Worm (Caenorhabditis elegans) whole organism, L3 larva: ENCODE data around the gene pgm-2.

Source experiments
- R02D3.7 ChIP-seq: fragments of 150-350 bp; optimal IDR thresholded peaks from 2 replicates; lab custom pipeline; 2014; ENCODE audit warnings: missing biosample characterization, missing genetic modification characterization
- ZK546.5 ChIP-seq: sonication (generic microtip); optimal IDR thresholded peaks from 2 replicates; lab custom pipeline; 2017; ENCODE audit warnings: missing biosample characterization, missing genetic modification characterization
- aly-2 ChIP-seq: fragments of 150-350 bp; optimal IDR thresholded peaks from 2 replicates; lab custom pipeline; 2014; ENCODE audit warnings: missing biosample characterization, missing genetic modification characterization
- ama-1 ChIP-seq: fragments of 150-350 bp; optimal IDR thresholded peaks from 2 replicates; lab custom pipeline; 2018
- ceh-16 ChIP-seq: sonication (generic microtip); optimal IDR thresholded peaks from 2 replicates; lab custom pipeline; 2017; ENCODE audit warnings: missing biosample characterization, missing genetic modification characterization
- ceh-28 ChIP-seq: fragments of 150-350 bp; optimal IDR thresholded peaks from 2 replicates; lab custom pipeline; 2014; ENCODE audit warnings: missing biosample characterization, missing genetic modification reagents, missing genetic modification characterization
- ceh-82 ChIP-seq: fragments of 150-350 bp; optimal IDR thresholded peaks from 2 replicates; lab custom pipeline; 2014; ENCODE audit warnings: missing biosample characterization, missing genetic modification characterization
- ceh-9 ChIP-seq: sonication (generic microtip); optimal IDR thresholded peaks from 2 replicates; lab custom pipeline; 2018; ENCODE audit warnings: missing biosample characterization, missing genetic modification characterization
- daf-12 ChIP-seq: fragments of 150-350 bp; optimal IDR thresholded peaks from 2 replicates; lab custom pipeline; 2014; ENCODE audit warnings: missing biosample characterization, missing genetic modification reagents, missing genetic modification characterization
- egl-27 ChIP-seq: sonication (generic microtip); optimal IDR thresholded peaks from 4 replicates; lab custom pipeline; 2017; ENCODE audit warnings: missing biosample characterization, missing genetic modification reagents, missing genetic modification characterization
- egl-5 ChIP-seq: fragments of 150-350 bp; optimal IDR thresholded peaks from 2 replicates; lab custom pipeline; 2017; ENCODE audit warnings: missing biosample characterization, missing genetic modification reagents, missing genetic modification characterization, inconsistent platforms
- elt-1 ChIP-seq: fragments of 150-350 bp; optimal IDR thresholded peaks from 2 replicates; lab custom pipeline; 2014; ENCODE audit warnings: missing biosample characterization, missing genetic modification characterization
- elt-2 ChIP-seq: sonication (generic microtip); optimal IDR thresholded peaks from 2 replicates; lab custom pipeline; 2016; ENCODE audit warnings: missing genetic modification reagents, mild to moderate bottlenecking, missing genetic modification characterization, missing compliant biosample characterization
- elt-3 ChIP-seq, 3 experiments: fragments of 150-350 bp in 1 of 3; sonication (generic microtip) in 2 of 3; optimal IDR thresholded peaks; 2 replicates in 2 of 3; 4 replicates in 1 of 3; lab custom pipeline; 2014 to 2017; ENCODE audit warnings: missing biosample characterization in 3 of 3, missing genetic modification characterization in 3 of 3
- eor-1 ChIP-seq, 2 experiments: fragments of 150-350 bp; optimal IDR thresholded peaks; 2 replicates each; lab custom pipeline; 2014 to 2018; ENCODE audit warnings: missing biosample characterization in 2 of 2, missing genetic modification characterization in 2 of 2
- fkh-10 ChIP-seq: sonication (generic microtip); optimal IDR thresholded peaks from 2 replicates; lab custom pipeline; 2017; ENCODE audit warnings: missing biosample characterization, missing genetic modification reagents, missing genetic modification characterization
- fkh-2 ChIP-seq: fragments of 150-350 bp; optimal IDR thresholded peaks from 2 replicates; lab custom pipeline; 2014; ENCODE audit warnings: missing biosample characterization, missing genetic modification reagents, missing genetic modification characterization
- fos-1 ChIP-seq: fragments of 150-350 bp; optimal IDR thresholded peaks from 2 replicates; lab custom pipeline; 2014; ENCODE audit warnings: missing biosample characterization, missing genetic modification characterization
- hmg-11 ChIP-seq: sonication (generic microtip); optimal IDR thresholded peaks from 2 replicates; lab custom pipeline; 2016; ENCODE audit warnings: missing genetic modification characterization, missing compliant biosample characterization
- jun-1 ChIP-seq: fragments of 150-350 bp; optimal IDR thresholded peaks from 2 replicates; lab custom pipeline; 2014; ENCODE audit warnings: missing biosample characterization, missing genetic modification reagents, missing genetic modification characterization
- lin-15B ChIP-seq: fragments of 150-350 bp; optimal IDR thresholded peaks from 2 replicates; lab custom pipeline; 2014; ENCODE audit warnings: missing biosample characterization, missing genetic modification characterization
- lin-39 ChIP-seq: fragments of 150-350 bp; optimal IDR thresholded peaks from 2 replicates; lab custom pipeline; 2018; ENCODE audit warnings: missing biosample characterization, missing genetic modification reagents, missing genetic modification characterization
- lsy-12 ChIP-seq: sonication (generic microtip); optimal IDR thresholded peaks from 2 replicates; lab custom pipeline; 2016; ENCODE audit warnings: mild to moderate bottlenecking, missing genetic modification characterization, missing compliant biosample characterization
- mdl-1 ChIP-seq: fragments of 150-350 bp; optimal IDR thresholded peaks from 2 replicates; lab custom pipeline; 2014; ENCODE audit warnings: missing biosample characterization, missing genetic modification characterization
- mml-1 ChIP-seq: fragments of 150-350 bp; sonication (generic microtip); optimal IDR thresholded peaks from 3 replicates; lab custom pipeline; 2014; ENCODE audit warnings: missing biosample characterization, missing genetic modification characterization
- nfya-1 ChIP-seq: sonication (generic microtip); optimal IDR thresholded peaks from 2 replicates; lab custom pipeline; 2017; ENCODE audit warnings: missing genetic modification characterization, mild to moderate bottlenecking, missing compliant biosample characterization, antibody characterized with exemption, moderate library complexity; ENCODE audit not compliant: insufficient read depth
- nhr-11 ChIP-seq: fragments of 150-350 bp; optimal IDR thresholded peaks from 2 replicates; lab custom pipeline; 2014; ENCODE audit warnings: missing biosample characterization, missing genetic modification characterization
- nhr-12 ChIP-seq: fragments of 150-350 bp; optimal IDR thresholded peaks from 2 replicates; lab custom pipeline; 2014; ENCODE audit warnings: missing biosample characterization, missing genetic modification characterization
- nhr-23 ChIP-seq: fragments of 150-350 bp; optimal IDR thresholded peaks from 2 replicates; lab custom pipeline; 2014; ENCODE audit warnings: missing biosample characterization, missing genetic modification reagents, missing genetic modification characterization
- nhr-237 ChIP-seq: fragments of 150-350 bp; optimal IDR thresholded peaks from 2 replicates; lab custom pipeline; 2014; ENCODE audit warnings: missing biosample characterization, missing genetic modification characterization
- nhr-25 ChIP-seq: sonication (generic microtip); optimal IDR thresholded peaks from 2 replicates; lab custom pipeline; 2017; ENCODE audit warnings: missing biosample characterization, missing genetic modification characterization
- nhr-28 ChIP-seq: fragments of 150-350 bp; optimal IDR thresholded peaks from 2 replicates; lab custom pipeline; 2014; ENCODE audit warnings: missing biosample characterization, missing genetic modification characterization
- nhr-43 ChIP-seq: sonication (generic microtip); optimal IDR thresholded peaks from 2 replicates; lab custom pipeline; 2016; ENCODE audit warnings: mild to moderate bottlenecking, missing genetic modification characterization, missing compliant biosample characterization; ENCODE audit not compliant: poor library complexity, severe bottlenecking
- nhr-67 ChIP-seq: fragments of 150-350 bp; optimal IDR thresholded peaks from 2 replicates; lab custom pipeline; 2014; ENCODE audit warnings: missing biosample characterization, missing genetic modification characterization
- nhr-76 ChIP-seq: fragments of 150-350 bp; sonication (generic microtip); optimal IDR thresholded peaks from 5 replicates; lab custom pipeline; 2014; ENCODE audit warnings: missing biosample characterization, missing genetic modification characterization
- nhr-77 ChIP-seq: fragments of 150-350 bp; optimal IDR thresholded peaks from 2 replicates; lab custom pipeline; 2014; ENCODE audit warnings: missing biosample characterization, missing genetic modification characterization
- pha-4 ChIP-seq: fragments of 150-350 bp; optimal IDR thresholded peaks from 2 replicates; lab custom pipeline; 2014; ENCODE audit warnings: missing biosample characterization, missing genetic modification reagents, missing genetic modification characterization
- pqm-1 ChIP-seq: fragments of 150-350 bp; optimal IDR thresholded peaks from 2 replicates; lab custom pipeline; 2017; ENCODE audit warnings: missing biosample characterization, missing genetic modification characterization, inconsistent platforms
- sea-2 ChIP-seq: fragments of 150-350 bp; sonication (generic microtip); optimal IDR thresholded peaks from 4 replicates; lab custom pipeline; 2014; ENCODE audit warnings: missing biosample characterization, missing genetic modification reagents, missing genetic modification characterization
- skn-1 ChIP-seq: fragments of 150-350 bp; optimal IDR thresholded peaks from 2 replicates; lab custom pipeline; 2014; ENCODE audit warnings: missing biosample characterization, missing genetic modification characterization
- snpc-4 ChIP-seq: fragments of 150-350 bp; optimal IDR thresholded peaks from 2 replicates; lab custom pipeline; 2014; ENCODE audit warnings: missing biosample characterization, missing genetic modification characterization
- tbx-2 ChIP-seq: sonication (generic microtip); optimal IDR thresholded peaks from 2 replicates; lab custom pipeline; 2016; ENCODE audit warnings: mild to moderate bottlenecking, missing genetic modification characterization, missing compliant biosample characterization
- unc-39 ChIP-seq: sonication (generic microtip); optimal IDR thresholded peaks from 4 replicates; lab custom pipeline; 2017; ENCODE audit warnings: missing biosample characterization, missing genetic modification characterization
- unc-62 ChIP-seq: fragments of 150-350 bp; sonication (generic microtip); optimal IDR thresholded peaks from 4 replicates; lab custom pipeline; 2014; ENCODE audit warnings: missing biosample characterization, missing genetic modification reagents, missing genetic modification characterization
- zag-1 ChIP-seq: fragments of 150-350 bp; optimal IDR thresholded peaks from 2 replicates; lab custom pipeline; 2014; ENCODE audit warnings: missing biosample characterization, missing genetic modification characterization
- ztf-11 ChIP-seq: fragments of 150-350 bp; optimal IDR thresholded peaks from 2 replicates; lab custom pipeline; 2014; ENCODE audit warnings: missing biosample characterization, missing genetic modification characterization
- ztf-4 ChIP-seq: fragments of 150-350 bp; optimal IDR thresholded peaks from 2 replicates; lab custom pipeline; 2014; ENCODE audit warnings: missing biosample characterization, missing genetic modification characterization

The pgm-2 gene

ce11 chrIII:13268856-13269255 is 30.3 kb upstream of the pgm-2 start, which contains the start of gene cpf-2:
TSS of gene cpf-2 (minus strand) at chrIII:13268883.
- TF ChIP-seq pha-4 (tag; lab: Kevin White, UChicago): peak; percentile 68
- no peak for TF ChIP-seq nhr-67 (tag; lab: Kevin White, UChicago)
- TF ChIP-seq aly-2: no peak
- no peak for TF ChIP-seq unc-62 (GFP tag; lab: Kevin White, UChicago)
- no peak for TF ChIP-seq nhr-76 (tag; lab: Kevin White, UChicago)
- no peak for TF ChIP-seq mml-1
- TF ChIP-seq nhr-28 (tag; lab: Kevin White, UChicago): no peak
- peak; percentile 96 for TF ChIP-seq hmg-11 (tag; lab: Kevin White, UChicago)
- peak; percentile 43 for TF ChIP-seq elt-2 (tag; lab: Kevin White, UChicago)
- TF ChIP-seq ceh-82 (tag; lab: Kevin White, UChicago): peak; percentile 39
- no peak for TF ChIP-seq ceh-16
- TF ChIP-seq jun-1 (tag; lab: Kevin White, UChicago): peak; percentile 2
- TF ChIP-seq nhr-43: peak; percentile 79
- no peak for TF ChIP-seq nhr-237 (tag; lab: Kevin White, UChicago)
- no peak for TF ChIP-seq zag-1 (tag; lab: Kevin White, UChicago)
- no peak for TF ChIP-seq fkh-10
- TF ChIP-seq ztf-4 (tag; lab: Kevin White, UChicago): no peak
- no peak for TF ChIP-seq unc-39 (tag; lab: Kevin White, UChicago)
- no peak for TF ChIP-seq fkh-2
- no peak for TF ChIP-seq eor-1 (tag; optimal IDR thresholded peaks at IDR 0.05; lab: Kevin White, UChicago)
- peak; percentile 17 for TF ChIP-seq snpc-4 (tag; lab: Kevin White, UChicago)
- TF ChIP-seq mdl-1: no peak
- TF ChIP-seq nhr-77 (tag; lab: Kevin White, UChicago): no peak
- TF ChIP-seq R02D3.7 (tag; lab: Kevin White, UChicago): peak; percentile 63
- no peak for TF ChIP-seq egl-5 (tag; lab: Kevin White, UChicago)
- no peak for TF ChIP-seq nhr-11 (tag; lab: Kevin White, UChicago)
- TF ChIP-seq lsy-12 (tag; lab: Kevin White, UChicago): peak; percentile 50
- TF ChIP-seq fos-1: no peak
- TF ChIP-seq tbx-2: peak; percentile 66
- TF ChIP-seq ceh-9: no peak
- TF ChIP-seq lin-15B: peak; percentile 65
- peak; percentile 36 for TF ChIP-seq nhr-25 (tag; lab: Kevin White, UChicago)
- no peak for TF ChIP-seq pqm-1
- peak; percentile 78 for TF ChIP-seq ceh-28 (tag; lab: Kevin White, UChicago)
- no peak for TF ChIP-seq daf-12 (tag; lab: Kevin White, UChicago)
- TF ChIP-seq lin-39 (tag; lab: Kevin White, UChicago): no peak
- no peak for TF ChIP-seq ZK546.5
- no peak for TF ChIP-seq egl-27 (tag; lab: Kevin White, UChicago)
- no peak for TF ChIP-seq ama-1 (lab: Kevin White, UChicago)
- TF ChIP-seq sea-2 (GFP tag; lab: Kevin White, UChicago): no peak
- TF ChIP-seq ztf-11 (tag; lab: Kevin White, UChicago): no peak
- peak; percentile 62 for TF ChIP-seq nhr-23 (tag; lab: Kevin White, UChicago)
- no peak for TF ChIP-seq nhr-12
- no peak for TF ChIP-seq elt-1 (tag; lab: Kevin White, UChicago)
- no peak for TF ChIP-seq skn-1 (tag; lab: Kevin White, UChicago)
- no peak for TF ChIP-seq elt-3 (tag; optimal IDR thresholded peaks at IDR 0.05; lab: Kevin White, UChicago)
- TF ChIP-seq nfya-1 (tag; lab: Kevin White, UChicago): peak; percentile 75

ce11 chrIII:13270896-13271295 is 28.3 kb upstream of the pgm-2 start:
- TF ChIP-seq ama-1 (lab: Kevin White, UChicago) (no peak), lin-39 (tag; lab: Kevin White, UChicago) (peak; percentile 23), nfya-1 (tag; lab: Kevin White, UChicago) (peak; percentile 64), fkh-10 (peak; percentile 62)
